Worm (Caenorhabditis elegans): ENCODE data around the gene F01D5.8.

F01D5.8 gene

ce11 chrII:14040204-14040842 lies 29.8 kb downstream of the F01D5.8 start (continued):
- peak; percentile 95 for TF ChIP-seq tbx-2 (tag; optimal IDR thresholded peaks at IDR 0.05)
- TF ChIP-seq Y116A8C.19 (tag; optimal IDR thresholded peaks at IDR 0.05; ENCODE audit: borderline replicate concordance) = no peak
- no peak for TF ChIP-seq pqm-1 (tag; optimal IDR thresholded peaks at IDR 0.05)
- TF ChIP-seq zip-4 (GFP tag; optimal IDR thresholded peaks at IDR 0.05) = peak; percentile 68
- peak; percentile 63 for TF ChIP-seq mep-1 (tag; optimal IDR thresholded peaks at IDR 0.05)
- TF ChIP-seq sox-4 (tag; optimal IDR thresholded peaks at IDR 0.05) = peak; percentile 61
- peak; percentile 98 for TF ChIP-seq nhr-77 (tag; optimal IDR thresholded peaks at IDR 0.05)
- TF ChIP-seq rnt-1 (tag; optimal IDR thresholded peaks at IDR 0.05) = peak; percentile 85
- peak; percentile 77 to 88 for TF ChIP-seq efl-1 (optimal IDR thresholded peaks at IDR 0.05)
- peak; percentile 49 to 95 for TF ChIP-seq efl-1 (GFP tag; optimal IDR thresholded peaks at IDR 0.05 in 1 of 2)
- no peak for TF ChIP-seq ceh-63 (GFP tag; optimal IDR thresholded peaks at IDR 0.05)
- peak; percentile 92 for TF ChIP-seq blmp-1 (tag; optimal IDR thresholded peaks at IDR 0.05)
- TF ChIP-seq ceh-90 (tag; optimal IDR thresholded peaks at IDR 0.05) = no peak
- TF ChIP-seq nhr-12 (tag; optimal IDR thresholded peaks at IDR 0.05) = no peak
- TF ChIP-seq snu-23 (GFP tag; optimal IDR thresholded peaks at IDR 0.05) = peak; percentile 94
- TF ChIP-seq ama-1 (optimal IDR thresholded peaks at IDR 0.05) = no peak
- TF ChIP-seq xbp-1 (tag; optimal IDR thresholded peaks at IDR 0.05) = peak; percentile 83
- peak; percentile 79 for TF ChIP-seq ztf-4 (tag; optimal IDR thresholded peaks at IDR 0.05)
- TF ChIP-seq mef-2 (tag; optimal IDR thresholded peaks at IDR 0.05) = peak; percentile 85
- peak; percentile 49 to 77 (median 67) for TF ChIP-seq ceh-82 (tag; optimal IDR thresholded peaks at IDR 0.05)
- TF ChIP-seq zag-1 (tag; optimal IDR thresholded peaks at IDR 0.05) = peak; percentile 54
- TF ChIP-seq ceh-88 (GFP tag; IDR thresholded peaks at IDR 0.05) = peak; percentile 67
- TF ChIP-seq alr-1 (tag; optimal IDR thresholded peaks at IDR 0.05; ENCODE audit: borderline replicate concordance) = no peak
- no peak for TF ChIP-seq nhr-84 (tag; optimal IDR thresholded peaks at IDR 0.05)
- peak; percentile 52 to 79 for TF ChIP-seq lin-35 (GFP tag; optimal IDR thresholded peaks at IDR 0.05)
- TF ChIP-seq nhr-20 (tag; optimal IDR thresholded peaks at IDR 0.05) = peak; percentile 94
- peak; percentile 60 for TF ChIP-seq lin-13 (GFP tag; optimal IDR thresholded peaks at IDR 0.05)
- peak; percentile 85 for TF ChIP-seq pax-3 (tag; optimal IDR thresholded peaks at IDR 0.05)
- peak; percentile 83 for TF ChIP-seq skn-1 (tag; optimal IDR thresholded peaks at IDR 0.05)
- TF ChIP-seq fkh-8 (tag; optimal IDR thresholded peaks at IDR 0.05) = peak; percentile 93
- peak; percentile 88 for TF ChIP-seq nhr-19 (GFP tag; conservative IDR thresholded peaks at IDR 0.05)
- TF ChIP-seq egl-27 (tag; optimal IDR thresholded peaks at IDR 0.05) = peak; percentile 82 to 89
- TF ChIP-seq snpc-4 (tag; optimal IDR thresholded peaks at IDR 0.05) = peak; percentile 78
- TF ChIP-seq nhr-28 (tag; optimal IDR thresholded peaks at IDR 0.05) = no peak
- TF ChIP-seq mdl-1 (tag; optimal IDR thresholded peaks at IDR 0.05) = peak; percentile 77 to 97
- no peak for TF ChIP-seq unc-62 (GFP tag; optimal IDR thresholded peaks at IDR 0.05)
- peak; percentile 92 for TF ChIP-seq egl-13 (tag; optimal IDR thresholded peaks at IDR 0.05)
- TF ChIP-seq efl-3 (GFP tag; optimal IDR thresholded peaks at IDR 0.05) = no peak
- peak; percentile 38 for TF ChIP-seq hpl-2 (GFP tag; optimal IDR thresholded peaks at IDR 0.05)
- TF ChIP-seq ztf-11 (tag; optimal IDR thresholded peaks at IDR 0.05) = peak in 1 of 2 experiments; percentile 66
- TF ChIP-seq nhr-85 (tag) = peak; percentile 94
- peak; percentile 72 for TF ChIP-seq lin-39 (tag; optimal IDR thresholded peaks at IDR 0.05)
- TF ChIP-seq ceh-8 (GFP tag; optimal IDR thresholded peaks at IDR 0.05) = peak; percentile 36
- peak; percentile 89 for TF ChIP-seq dsc-1 (tag; optimal IDR thresholded peaks at IDR 0.05)
